Fruit fly (Drosophila melanogaster) whole organism, embryonic: ENCODE results near the gene CG33258.

Source experiments
- Blimp-1 ChIP-seq: fragments of 200-800 bp; sonication (Bioruptor generic); optimal IDR thresholded peaks from 3 replicates; lab custom pipeline; 2018; ENCODE audit warnings: missing biosample characterization, missing genetic modification characterization, mild to moderate bottlenecking, moderate library complexity, missing genetic modification reagents
- Bteb2 ChIP-seq: fragments of 200-800 bp; sonication (Bioruptor generic); optimal IDR thresholded peaks from 2 replicates; lab custom pipeline; 2016; ENCODE audit warnings: missing biosample characterization, missing genetic modification characterization
- CG10431 ChIP-seq: fragments of 200-800 bp; sonication (Bioruptor generic); optimal IDR thresholded peaks from 3 replicates; lab custom pipeline; 2018; ENCODE audit warnings: missing biosample characterization, mild to moderate bottlenecking, missing genetic modification characterization
- CG11695 ChIP-seq: fragments of 200-800 bp; sonication (Bioruptor generic); IDR thresholded peaks from 3 replicates; pipeline ENCODE4 v1.3.6; 2022; ENCODE audit warnings: missing biosample characterization, missing genetic modification characterization
- CG12942 ChIP-seq: fragments of 200-800 bp; sonication (Bioruptor generic); optimal IDR thresholded peaks from 3 replicates; lab custom pipeline; 2016; ENCODE audit warnings: missing biosample characterization, missing genetic modification characterization
- CG13624 ChIP-seq: fragments of 200-800 bp; sonication (Bioruptor generic); optimal IDR thresholded peaks from 2 replicates; lab custom pipeline; 2016; ENCODE audit warnings: missing biosample characterization, missing genetic modification characterization
- CG14441 ChIP-seq: fragments of 200-800 bp; sonication (Bioruptor generic); IDR thresholded peaks from 2 replicates; pipeline ENCODE4 v1.3.6; 2022; ENCODE audit warnings: missing biosample characterization, missing genetic modification characterization
- CG14965 ChIP-seq: fragments of 200-800 bp; sonication (Bioruptor generic); optimal IDR thresholded peaks from 2 replicates; lab custom pipeline; 2016; ENCODE audit warnings: missing biosample characterization, missing genetic modification characterization, borderline replicate concordance
- CG15269 ChIP-seq: fragments of 200-800 bp; sonication (Bioruptor generic); optimal IDR thresholded peaks from 2 replicates; lab custom pipeline; 2018; ENCODE audit warnings: missing biosample characterization, mild to moderate bottlenecking, missing genetic modification characterization, moderate library complexity
- CG1529 ChIP-seq: fragments of 200-800 bp; sonication (Bioruptor generic); optimal IDR thresholded peaks from 3 replicates; lab custom pipeline; 2018; ENCODE audit warnings: missing biosample characterization, missing genetic modification characterization
- CG15514 ChIP-seq: fragments of 200-800 bp; sonication (Bioruptor generic); optimal IDR thresholded peaks from 3 replicates; lab custom pipeline; 2017; ENCODE audit warnings: missing biosample characterization, missing genetic modification characterization, mild to moderate bottlenecking, moderate library complexity, missing genetic modification reagents
- CG17385 ChIP-seq: fragments of 200-800 bp; sonication (Bioruptor generic); optimal IDR thresholded peaks from 3 replicates; lab custom pipeline; 2018; ENCODE audit warnings: missing biosample characterization, mild to moderate bottlenecking, missing genetic modification characterization
- CG17568 ChIP-seq: fragments of 200-800 bp; sonication (Bioruptor generic); optimal IDR thresholded peaks from 2 replicates; lab custom pipeline; 2018; ENCODE audit warnings: missing biosample characterization, mild to moderate bottlenecking, missing genetic modification characterization, moderate library complexity
- CG18599 ChIP-seq: fragments of 200-800 bp; sonication (Bioruptor generic); optimal IDR thresholded peaks from 3 replicates; lab custom pipeline; 2017; ENCODE audit warnings: missing biosample characterization, missing genetic modification characterization, mild to moderate bottlenecking, moderate library complexity, missing genetic modification reagents
- CG3995 ChIP-seq: fragments of 200-800 bp; sonication (Bioruptor generic); optimal IDR thresholded peaks from 3 replicates; lab custom pipeline; 2016; ENCODE audit warnings: missing biosample characterization, missing genetic modification characterization
- CG43689 ChIP-seq: fragments of 200-800 bp; sonication (Bioruptor generic); IDR thresholded peaks from 2 replicates; pipeline ENCODE4 v1.3.6; 2022; ENCODE audit warnings: missing biosample characterization, missing genetic modification characterization
- CG7271 ChIP-seq: fragments of 200-800 bp; sonication (Bioruptor generic); optimal IDR thresholded peaks from 2 replicates; lab custom pipeline; 2018; ENCODE audit warnings: missing biosample characterization, mild to moderate bottlenecking, missing genetic modification characterization, moderate library complexity
- CG7556 ChIP-seq: fragments of 200-800 bp; sonication (Bioruptor generic); optimal IDR thresholded peaks from 2 replicates; lab custom pipeline; 2017; ENCODE audit warnings: missing biosample characterization, mild to moderate bottlenecking, missing genetic modification characterization
- CG7839 ChIP-seq: fragments of 200-800 bp; sonication (Bioruptor generic); optimal IDR thresholded peaks from 3 replicates; lab custom pipeline; 2018; ENCODE audit warnings: missing biosample characterization, mild to moderate bottlenecking, missing genetic modification characterization, moderate library complexity
- CG8478 ChIP-seq: fragments of >200 bp; optimal IDR thresholded peaks from 2 replicates; lab custom pipeline; 2018
- CG9727 ChIP-seq: fragments of 200-800 bp; sonication (Bioruptor generic); optimal IDR thresholded peaks from 3 replicates; lab custom pipeline; 2017; ENCODE audit warnings: missing biosample characterization, mild to moderate bottlenecking, missing genetic modification characterization
- CG9876 ChIP-seq: fragments of 200-800 bp; sonication (Bioruptor generic); optimal IDR thresholded peaks from 2 replicates; lab custom pipeline; 2016; ENCODE audit warnings: missing biosample characterization, missing genetic modification characterization
- CrebB ChIP-seq: fragments of 200-800 bp; sonication (Bioruptor generic); optimal IDR thresholded peaks from 3 replicates; lab custom pipeline; 2018; ENCODE audit warnings: missing biosample characterization, mild to moderate bottlenecking, missing genetic modification characterization
- Drgx ChIP-seq: fragments of 200-800 bp; sonication (Bioruptor generic); IDR thresholded peaks from 2 replicates; pipeline ENCODE4 v1.3.6; 2022; ENCODE audit warnings: missing biosample characterization, missing genetic modification characterization
- Sox102F ChIP-seq: fragments of 200-800 bp; sonication (Bioruptor generic); optimal IDR thresholded peaks from 2 replicates; lab custom pipeline; 2018; ENCODE audit warnings: missing biosample characterization, mild to moderate bottlenecking, missing genetic modification characterization, moderate library complexity
- Ssrp ChIP-seq: fragments of 200-800 bp; sonication (Bioruptor generic); optimal IDR thresholded peaks from 2 replicates; lab custom pipeline; 2018; ENCODE audit warnings: missing biosample characterization, mild to moderate bottlenecking, missing genetic modification characterization, moderate library complexity
- Usf ChIP-seq: fragments of 200-800 bp; sonication (Bioruptor generic); optimal IDR thresholded peaks from 2 replicates; lab custom pipeline; 2017; ENCODE audit warnings: missing genotype, missing biosample characterization, missing genetic modification characterization
- al ChIP-seq: fragments of 200-800 bp; sonication (Bioruptor generic); IDR thresholded peaks from 2 replicates; pipeline ENCODE4 v1.3.6; 2022; ENCODE audit warnings: missing biosample characterization, missing genetic modification characterization
- ara ChIP-seq: fragments of 200-800 bp; sonication (Bioruptor generic); IDR thresholded peaks from 2 replicates; pipeline ENCODE4 v1.3.6; 2022; ENCODE audit warnings: missing biosample characterization, missing genetic modification characterization
- ase ChIP-seq: fragments of 200-800 bp; sonication (Bioruptor generic); IDR thresholded peaks from 3 replicates; pipeline ENCODE4 v1.3.6; 2022; ENCODE audit warnings: missing biosample characterization, missing genetic modification characterization
- bab2 ChIP-seq: fragments of 200-800 bp; sonication (Bioruptor generic); optimal IDR thresholded peaks from 2 replicates; lab custom pipeline; 2016; ENCODE audit warnings: missing biosample characterization, missing genetic modification characterization
- exex ChIP-seq: fragments of 200-800 bp; sonication (Bioruptor generic); optimal IDR thresholded peaks from 4 replicates; lab custom pipeline; 2018; ENCODE audit warnings: missing biosample characterization, mild to moderate bottlenecking, missing genetic modification characterization, moderate library complexity
- hbn ChIP-seq: fragments of 200-800 bp; sonication (Bioruptor generic); IDR thresholded peaks from 2 replicates; pipeline ENCODE4 v1.3.6; 2022; ENCODE audit warnings: missing biosample characterization, missing genetic modification characterization; ENCODE audit not compliant: partially characterized antibody
- hth ChIP-seq: fragments of >200 bp; optimal IDR thresholded peaks from 2 replicates; lab custom pipeline; 2017; ENCODE audit warnings: inconsistent platforms
- lab ChIP-seq: fragments of 200-800 bp; sonication (Bioruptor generic); optimal IDR thresholded peaks from 3 replicates; lab custom pipeline; 2017; ENCODE audit warnings: missing biosample characterization, missing genetic modification characterization, mild to moderate bottlenecking, moderate library complexity, missing genetic modification reagents
- nmo ChIP-seq: fragments of 200-800 bp; sonication (Bioruptor generic); optimal IDR thresholded peaks from 2 replicates; lab custom pipeline; 2018; ENCODE audit warnings: missing biosample characterization, mild to moderate bottlenecking, missing genetic modification characterization, moderate library complexity
- odd ChIP-seq: fragments of 200-800 bp; sonication (Bioruptor generic); optimal IDR thresholded peaks from 2 replicates; lab custom pipeline; 2017; ENCODE audit warnings: missing biosample characterization, mild to moderate bottlenecking, missing genetic modification characterization
- repo ChIP-seq: fragments of 200-800 bp; sonication (Bioruptor generic); optimal IDR thresholded peaks from 2 replicates; lab custom pipeline; 2016; ENCODE audit warnings: missing biosample characterization, missing genetic modification characterization
- rib ChIP-seq: fragments of 200-800 bp; sonication (Bioruptor generic); IDR thresholded peaks from 2 replicates; pipeline ENCODE4 v1.3.6; 2022; ENCODE audit warnings: missing biosample characterization, missing genetic modification characterization
- row ChIP-seq: fragments of 200-800 bp; sonication (Bioruptor generic); IDR thresholded peaks from 3 replicates; pipeline ENCODE4 v1.3.6; 2022; ENCODE audit warnings: missing biosample characterization, missing genetic modification characterization
- run ChIP-seq: fragments of 200-800 bp; sonication (Bioruptor generic); optimal IDR thresholded peaks from 3 replicates; lab custom pipeline; 2018; ENCODE audit warnings: missing biosample characterization, mild to moderate bottlenecking, missing genetic modification characterization
- sob ChIP-seq: fragments of 200-800 bp; sonication (Bioruptor generic); IDR thresholded peaks from 2 replicates; pipeline ENCODE4 v1.3.6; 2022; ENCODE audit warnings: missing biosample characterization, missing genetic modification characterization
- sqz ChIP-seq: fragments of 200-800 bp; sonication (Bioruptor generic); optimal IDR thresholded peaks from 3 replicates; lab custom pipeline; 2018; ENCODE audit warnings: missing biosample characterization, mild to moderate bottlenecking, missing genetic modification characterization
- sr ChIP-seq: fragments of 200-800 bp; sonication (Bioruptor generic); IDR thresholded peaks from 3 replicates; pipeline ENCODE4 v1.3.6; 2022; ENCODE audit warnings: missing biosample characterization, missing genetic modification characterization
- stc ChIP-seq: fragments of 200-800 bp; sonication (Bioruptor generic); IDR thresholded peaks from 2 replicates; pipeline ENCODE4 v1.3.6; 2022; ENCODE audit warnings: missing biosample characterization, missing genetic modification characterization
- stwl ChIP-seq: fragments of 200-800 bp; sonication (Bioruptor generic); optimal IDR thresholded peaks from 3 replicates; lab custom pipeline; 2018; ENCODE audit warnings: missing biosample characterization, mild to moderate bottlenecking, missing genetic modification characterization, moderate library complexity
- tll ChIP-seq, 2 experiments: fragments of 200-800 bp in 1 of 2; fragments of >200 bp in 1 of 2; sonication (Bioruptor generic) in 1 of 2; optimal IDR thresholded peaks; 2 replicates each; lab custom pipeline; 2017 to 2019; ENCODE audit warnings: missing biosample characterization in 2 of 2, missing genetic modification characterization in 2 of 2, mild to moderate bottlenecking in 1 of 2, moderate library complexity in 1 of 2
- tna ChIP-seq: fragments of 200-800 bp; sonication (Bioruptor generic); IDR thresholded peaks from 2 replicates; pipeline ENCODE4 v1.3.6; 2022; ENCODE audit warnings: missing biosample characterization, missing genetic modification characterization; ENCODE audit not compliant: partially characterized antibody
- trh ChIP-seq: fragments of 200-800 bp; sonication (Bioruptor generic); optimal IDR thresholded peaks from 2 replicates; lab custom pipeline; 2016; ENCODE audit warnings: missing biosample characterization, missing genetic modification characterization
- ttk ChIP-seq: fragments of 200-800 bp; sonication (Bioruptor generic); IDR thresholded peaks from 2 replicates; pipeline ENCODE4 v2.1.2; 2022; ENCODE audit warnings: missing biosample characterization, missing genetic modification characterization

CG33258 gene

DNA sequence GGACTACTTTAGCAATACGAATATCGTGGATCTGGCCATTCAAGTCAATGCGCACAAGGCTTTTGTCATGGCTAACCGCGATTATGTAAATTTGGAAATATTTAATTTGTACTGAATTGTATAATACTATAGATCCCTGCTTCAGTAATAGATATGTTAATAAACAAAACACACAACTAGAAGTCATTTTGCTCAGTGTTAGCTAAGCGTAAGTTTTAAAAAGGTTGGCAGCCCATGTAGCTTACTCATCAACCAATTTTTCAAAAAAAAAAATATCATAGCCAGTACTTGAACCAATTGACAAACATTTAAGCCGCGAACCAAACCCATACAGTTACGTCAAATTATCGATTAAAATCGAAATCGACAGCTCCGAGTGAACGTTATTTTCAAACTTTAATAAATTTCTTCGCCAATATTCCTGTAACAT is 45.3 kb upstream of the CG33258 start (continued):
- TF ChIP-seq odd (GFP tag; lab: Kevin White, UChicago) (peak; percentile 65), Bteb2 (GFP tag; lab: Kevin White, UChicago) (peak; percentile 80), CG10431 (GFP tag; lab: Kevin White, UChicago) (no peak), CrebB (tag; lab: Kevin White, UChicago) (peak; percentile 86), run (tag; lab: Kevin White, UChicago) (peak; percentile 67), Blimp-1 (peak; percentile 70), row (GFP tag; lab: Robert Waterston, UW) (peak; percentile 80), repo (GFP tag; lab: Kevin White, UChicago) (peak; percentile 73), CG15269 (peak; percentile 80), ase (GFP tag; lab: Robert Waterston, UW) (peak; percentile 63; the same call in 2 of the 3 replicates), tna (GFP tag; lab: Robert Waterston, UW) (peak; percentile 37; the same call in 1 of the 2 replicates), CG9876 (GFP tag; lab: Kevin White, UChicago) (peak; percentile 69), trh (peak; percentile 35), CG14965 (no peak), Ssrp (tag; lab: Kevin White, UChicago) (peak; percentile 52), Drgx (peak; percentile 85), CG3995 (GFP tag; lab: Kevin White, UChicago) (peak; percentile 6), ttk (GFP tag; lab: Robert Waterston, UW) (peak; percentile 74), rib (peak; percentile 29), nmo (GFP tag; lab: Kevin White, UChicago) (peak; percentile 77), hbn (0 out of 2 replicates have a peak, but pooled peaks have one; percentile 30), lab (peak; percentile 86), CG7839 (tag; lab: Kevin White, UChicago) (peak; percentile 79), CG15514 (GFP tag; lab: Kevin White, UChicago) (peak; percentile 91), Usf (GFP tag; lab: Kevin White, UChicago) (peak; percentile 28), stc (peak; percentile 78), CG8478 (lab: Kevin White, UChicago) (no peak), bab2 (GFP tag; lab: Kevin White, UChicago) (peak; percentile 75), CG43689 (GFP tag; lab: Robert Waterston, UW) (no peak; the same call in 1 of the 2 replicates), CG9727 (GFP tag; lab: Kevin White, UChicago) (peak; percentile 66), sob (peak; percentile 87), stwl (tag; lab: Kevin White, UChicago) (peak; percentile 86), CG12942 (GFP tag; lab: Kevin White, UChicago) (peak; percentile 67), tll (GFP tag; optimal IDR thresholded peaks at IDR 0.05; lab: Kevin White, UChicago) (peak in 1 of 2 experiments; percentile 19), CG13624 (peak; percentile 86), sr (GFP tag; lab: Robert Waterston, UW) (no peak), Sox102F (peak; percentile 67), exex (tag; lab: Kevin White, UChicago) (no peak), hth (lab: Kevin White, UChicago) (no peak), ara (GFP tag; lab: Robert Waterston, UW) (peak; percentile 62; the same call in 1 of the 2 replicates), CG11695 (peak; percentile 76), CG7556 (GFP tag; lab: Kevin White, UChicago) (peak; percentile 71), al (peak; percentile 37; the same call in 1 of the 2 replicates), CG17385 (GFP tag; lab: Kevin White, UChicago) (peak; percentile 67), CG17568 (peak; percentile 70), sqz (GFP tag; lab: Kevin White, UChicago) (no peak), CG18599 (GFP tag; lab: Kevin White, UChicago) (peak; percentile 86), CG1529 (GFP tag; lab: Kevin White, UChicago) (peak; percentile 43), CG14441 (GFP tag; lab: Robert Waterston, UW) (peak; percentile 81), CG7271 (tag; lab: Kevin White, UChicago) (no peak)
